Fruit fly (Drosophila melanogaster) whole organism, adult: ENCODE results near the gene CG43273.

Experiments used
- CG11617 ChIP-seq: fragments of 200-800 bp; sonication (Bioruptor generic); optimal IDR thresholded peaks from 2 replicates; lab custom pipeline; 2017; ENCODE audit warnings: mild to moderate bottlenecking, missing biosample characterization, missing genetic modification reagents, missing genetic modification characterization
- CG12768 ChIP-seq: fragments of 200-800 bp; sonication (Bioruptor generic); optimal IDR thresholded peaks from 2 replicates; lab custom pipeline; 2017; ENCODE audit warnings: missing biosample characterization, missing genetic modification characterization, mild to moderate bottlenecking, moderate library complexity, missing genetic modification reagents
- CG14711 ChIP-seq: fragments of 200-800 bp; sonication (Bioruptor generic); optimal IDR thresholded peaks from 2 replicates; lab custom pipeline; 2018; ENCODE audit warnings: missing biosample characterization, mild to moderate bottlenecking, missing genetic modification characterization, moderate library complexity
- CG1620 ChIP-seq: fragments of 200-800 bp; sonication (Bioruptor generic); optimal IDR thresholded peaks from 2 replicates; lab custom pipeline; 2016; ENCODE audit warnings: missing biosample characterization, missing genetic modification characterization
- CG33017 ChIP-seq: fragments of 200-800 bp; sonication (Bioruptor generic); optimal IDR thresholded peaks from 2 replicates; lab custom pipeline; 2018; ENCODE audit warnings: missing biosample characterization, mild to moderate bottlenecking, missing genetic modification characterization, moderate library complexity
- CG5204 ChIP-seq: fragments of 200-800 bp; sonication (Bioruptor generic); optimal IDR thresholded peaks from 2 replicates; lab custom pipeline; 2016; ENCODE audit warnings: missing biosample characterization, missing genetic modification characterization
- CG7045 ChIP-seq: fragments of 200-800 bp; sonication (Bioruptor generic); optimal IDR thresholded peaks from 2 replicates; lab custom pipeline; 2017; ENCODE audit warnings: missing biosample characterization, mild to moderate bottlenecking, missing genetic modification characterization
- CG7101 ChIP-seq: fragments of 200-800 bp; sonication (Bioruptor generic); optimal IDR thresholded peaks from 2 replicates; lab custom pipeline; 2018; ENCODE audit warnings: missing biosample characterization, mild to moderate bottlenecking, missing genetic modification characterization, moderate library complexity
- Clk ChIP-seq: fragments of 200-800 bp; sonication (Bioruptor generic); optimal IDR thresholded peaks from 2 replicates; lab custom pipeline; 2017; ENCODE audit warnings: missing biosample characterization, missing genetic modification characterization
- Crg-1 ChIP-seq: fragments of 200-800 bp; sonication (Bioruptor generic); optimal IDR thresholded peaks from 2 replicates; lab custom pipeline; 2016; ENCODE audit warnings: missing biosample characterization, missing genetic modification characterization
- Hr96 ChIP-seq: fragments of 200-800 bp; sonication (Bioruptor generic); optimal IDR thresholded peaks from 2 replicates; lab custom pipeline; 2016; ENCODE audit warnings: missing biosample characterization, missing genetic modification characterization
- Mnt ChIP-seq: fragments of 200-800 bp; sonication (Bioruptor generic); optimal IDR thresholded peaks from 2 replicates; lab custom pipeline; 2016; ENCODE audit warnings: missing biosample characterization, mild to moderate bottlenecking, missing genetic modification characterization
- bab1 ChIP-seq: fragments of 200-800 bp; sonication (Bioruptor generic); optimal IDR thresholded peaks from 3 replicates; lab custom pipeline; 2019; ENCODE audit warnings: missing biosample characterization, mild to moderate bottlenecking, missing genetic modification characterization, moderate library complexity
- cic ChIP-seq: fragments of 200-800 bp; sonication (Bioruptor generic); optimal IDR thresholded peaks from 2 replicates; lab custom pipeline; 2017; ENCODE audit warnings: missing biosample characterization, mild to moderate bottlenecking, missing genetic modification characterization, moderate library complexity
- cnc ChIP-seq, 2 experiments: fragments of >200 bp; optimal IDR thresholded peaks; 2 replicates each; lab custom pipeline; 2017
- kay ChIP-seq: fragments of 200-800 bp; sonication (Bioruptor generic); peaks from one replicate; lab custom pipeline; 2016; ENCODE audit warnings: missing biosample characterization, missing genetic modification characterization, borderline replicate concordance
- ovo ChIP-seq: fragments of 200-800 bp; sonication (Bioruptor generic); optimal IDR thresholded peaks from 2 replicates; lab custom pipeline; 2016; ENCODE audit warnings: missing biosample characterization, missing genetic modification characterization
- pad ChIP-seq: fragments of 200-800 bp; sonication (Bioruptor generic); optimal IDR thresholded peaks from 3 replicates; lab custom pipeline; 2017; ENCODE audit warnings: missing biosample characterization, missing genetic modification characterization, mild to moderate bottlenecking, moderate library complexity, missing genetic modification reagents
- tj ChIP-seq: fragments of 200-800 bp; sonication (Bioruptor generic); optimal IDR thresholded peaks from 3 replicates; lab custom pipeline; 2017; ENCODE audit warnings: missing biosample characterization, mild to moderate bottlenecking, missing genetic modification characterization, moderate library complexity
- toe ChIP-seq: fragments of 200-800 bp; sonication (Bioruptor generic); optimal IDR thresholded peaks from 2 replicates; lab custom pipeline; 2016; ENCODE audit warnings: missing biosample characterization, missing genetic modification characterization

CG43273 gene

DNA sequence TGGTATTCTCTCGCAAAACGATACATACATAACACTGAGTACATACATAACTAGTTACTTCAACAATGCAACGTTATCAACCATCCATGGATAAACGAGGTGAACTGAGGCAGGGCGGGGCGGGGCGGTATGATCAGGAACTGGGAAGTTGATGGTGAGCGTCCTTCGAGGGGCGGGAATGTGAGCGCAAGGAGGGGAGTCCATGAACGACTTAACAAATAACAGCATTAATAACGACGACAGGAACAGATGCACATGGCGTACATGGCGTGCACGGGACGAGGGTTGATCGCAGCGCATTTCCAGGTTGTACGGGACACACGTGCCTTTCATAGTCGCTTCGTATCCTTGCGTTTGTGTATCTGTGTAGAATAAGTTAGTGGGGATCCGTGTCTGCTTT, 37.9 kb downstream of the CG43273 start:
- TF ChIP-seq CG1620 (GFP tag; lab: Kevin White, UChicago), result no peak
- TF ChIP-seq pad (GFP tag; lab: Kevin White, UChicago), result no peak
- TF ChIP-seq CG11617, result no peak
- no peak for TF ChIP-seq CG5204 (GFP tag; lab: Kevin White, UChicago)
- no peak for TF ChIP-seq CG7101 (tag; lab: Kevin White, UChicago)
- TF ChIP-seq Hr96 (GFP tag; lab: Kevin White, UChicago), result no peak
- no peak for TF ChIP-seq CG33017 (tag; lab: Kevin White, UChicago)
- no peak for TF ChIP-seq bab1 (GFP tag; lab: Kevin White, UChicago)
- TF ChIP-seq toe, result no peak
- no peak for TF ChIP-seq Clk
- no peak for TF ChIP-seq tj (GFP tag; lab: Kevin White, UChicago)
- TF ChIP-seq Crg-1, result no peak
- TF ChIP-seq Mnt (GFP tag; lab: Kevin White, UChicago), result no peak
- TF ChIP-seq cic (GFP tag; lab: Kevin White, UChicago), result no peak
- no peak for TF ChIP-seq CG7045

DNA sequence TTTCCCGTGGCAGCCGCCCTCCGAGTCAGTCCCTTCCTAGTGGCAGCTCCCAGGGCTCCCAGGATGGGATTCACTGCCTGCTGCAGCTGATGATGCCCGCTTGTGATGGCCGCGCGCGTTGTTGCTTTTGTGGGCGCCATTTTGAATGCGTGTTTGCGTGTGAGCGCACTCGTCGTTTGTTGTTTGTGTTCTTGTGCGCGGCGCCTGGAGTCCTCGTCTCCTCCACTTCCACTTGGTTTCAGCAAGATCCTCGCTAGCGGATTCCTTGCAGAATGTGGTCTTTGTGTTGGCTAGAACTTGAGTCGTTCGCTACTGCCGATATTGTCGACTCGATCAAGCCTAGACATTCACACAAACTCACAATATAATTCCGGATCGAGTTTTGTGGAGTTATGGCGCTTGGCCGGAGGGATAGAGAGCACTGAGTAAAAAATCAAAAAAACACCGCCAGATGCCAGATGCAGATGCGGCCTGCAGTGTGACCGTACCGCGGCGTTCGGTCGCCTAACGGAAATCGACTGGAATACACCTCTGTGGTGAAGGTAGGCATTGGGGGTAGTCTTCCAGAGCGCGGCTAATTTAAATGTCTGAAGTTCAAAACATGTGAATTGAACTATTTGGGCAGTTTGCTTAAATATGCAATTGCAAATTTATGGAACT, 40.4 kb downstream of the CG43273 start, which contains the start of gene CycB3:
TSS of gene CycB3 (minus strand) at position 428 of the 660 bp plus-strand sequence.
- TF ChIP-seq ovo (peak; percentile 57), bab1 (GFP tag; lab: Kevin White, UChicago) (peak; percentile 57), pad (GFP tag; lab: Kevin White, UChicago) (peak; percentile 32), CG7101 (tag; lab: Kevin White, UChicago) (peak; percentile 13), CG33017 (tag; lab: Kevin White, UChicago) (no peak)

DNA sequence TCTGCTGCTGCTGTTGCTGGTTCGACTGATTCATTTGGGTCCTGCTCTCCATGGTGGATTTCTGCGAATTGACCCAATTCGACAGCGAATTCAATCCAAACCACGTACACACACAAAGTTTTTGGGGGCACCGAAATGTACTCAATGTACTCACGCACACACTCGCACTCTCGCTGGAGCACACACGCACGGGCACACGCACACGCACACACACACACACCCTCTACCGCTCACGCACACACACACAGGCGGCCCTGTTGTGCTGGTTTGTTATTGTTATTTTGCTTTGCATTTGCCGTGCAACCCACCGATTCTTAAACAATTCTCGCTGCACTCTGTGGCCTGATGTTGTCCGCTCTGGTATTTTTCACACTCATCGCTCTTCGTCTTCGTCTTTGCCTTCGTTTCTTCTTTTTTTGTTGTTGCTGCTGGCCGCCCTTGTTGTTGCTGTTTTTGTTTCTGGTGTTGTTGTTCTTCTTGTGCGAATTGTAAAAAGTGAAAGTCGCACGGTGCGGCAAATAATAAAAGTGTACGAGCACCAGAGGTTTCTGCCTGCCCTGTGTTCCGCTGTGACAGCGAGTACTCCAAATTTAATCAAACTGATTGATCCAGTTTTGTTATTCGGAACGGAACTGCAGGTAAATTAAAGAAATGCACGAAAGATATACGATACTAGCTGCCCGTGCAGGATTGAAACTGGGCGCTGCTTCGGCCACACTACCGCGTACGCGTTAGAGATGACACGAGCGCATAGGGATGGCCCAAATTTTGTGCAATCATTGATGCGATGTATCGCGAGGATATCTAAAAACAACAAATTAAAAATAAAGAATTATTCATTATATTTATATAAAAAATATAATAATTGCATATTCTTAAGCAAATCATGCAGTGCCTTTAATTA, 46.1 kb downstream of the CG43273 start, which contains the start of gene CG3744:
TSS of gene CG3744 (minus strand) at position 716 of the 904 bp plus-strand sequence.
- TF ChIP-seq tj (GFP tag; lab: Kevin White, UChicago) (peak; percentile 34), kay (GFP tag; lab: Kevin White, UChicago) (no peak), Hr96 (GFP tag; lab: Kevin White, UChicago) (peak; percentile 50), bab1 (GFP tag; lab: Kevin White, UChicago) (peak; percentile 80), Clk (peak; percentile 82), Mnt (GFP tag; lab: Kevin White, UChicago) (no peak), CG7101 (tag; lab: Kevin White, UChicago) (peak; percentile 83), CG14711 (tag; lab: Kevin White, UChicago) (peak; percentile 70), cnc (optimal IDR thresholded peaks at IDR 0.05; lab: Kevin White, UChicago) (no peak), ovo (peak; percentile 84), pad (GFP tag; lab: Kevin White, UChicago) (peak; percentile 67), CG1620 (GFP tag; lab: Kevin White, UChicago) (peak; percentile 80), Crg-1 (peak; percentile 79), CG7045 (peak; percentile 87), CG11617 (peak; percentile 81), CG12768 (GFP tag; lab: Kevin White, UChicago) (peak; percentile 85), CG5204 (GFP tag; lab: Kevin White, UChicago) (peak; percentile 72), toe (peak; percentile 84), cic (GFP tag; lab: Kevin White, UChicago) (peak; percentile 50), CG33017 (tag; lab: Kevin White, UChicago) (peak; percentile 82)

DNA sequence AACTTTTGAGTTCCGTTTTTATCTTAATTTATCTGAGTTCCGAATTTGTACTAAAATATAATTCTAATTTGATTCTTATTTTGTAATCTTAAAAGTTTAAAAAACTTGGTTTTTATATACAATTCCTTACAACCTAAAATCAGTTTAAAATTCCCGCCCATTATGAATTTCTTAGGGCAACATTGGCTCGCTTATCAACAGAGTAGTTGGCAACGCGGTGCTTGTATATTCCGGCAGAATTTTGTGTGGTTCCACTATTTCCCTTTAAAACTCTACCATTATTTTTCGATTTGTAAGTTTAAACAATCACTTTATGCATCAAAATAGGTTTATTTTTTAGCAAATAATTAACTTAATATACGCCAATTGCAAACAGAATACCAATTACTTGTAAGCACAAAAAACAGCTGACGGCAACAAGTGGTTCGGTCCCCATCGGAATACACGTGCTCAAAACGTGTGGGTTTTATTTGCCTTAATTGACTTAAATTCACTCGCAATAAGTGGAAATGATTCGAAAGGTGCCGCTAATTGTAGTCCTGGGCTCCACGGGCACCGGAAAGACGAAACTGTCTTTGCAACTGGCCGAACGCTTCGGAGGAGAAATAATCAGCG, 46.8 kb downstream of the CG43273 start, which contains the start of the genes CG11089 and CG31381:
TSS of gene CG11089 (plus strand) at position 203 of the 615 bp plus-strand sequence.
TSS of gene CG31381 (plus strand) at position 203 of the 615 bp plus-strand sequence.
- TF ChIP-seq CG7101 (tag; lab: Kevin White, UChicago) (no peak), ovo (no peak), Crg-1 (no peak), toe (no peak), pad (GFP tag; lab: Kevin White, UChicago) (no peak), tj (GFP tag; lab: Kevin White, UChicago) (peak; percentile 46), CG33017 (tag; lab: Kevin White, UChicago) (no peak), bab1 (GFP tag; lab: Kevin White, UChicago) (no peak), CG12768 (GFP tag; lab: Kevin White, UChicago) (no peak), Clk (no peak), Mnt (GFP tag; lab: Kevin White, UChicago) (peak; percentile 80)

DNA sequence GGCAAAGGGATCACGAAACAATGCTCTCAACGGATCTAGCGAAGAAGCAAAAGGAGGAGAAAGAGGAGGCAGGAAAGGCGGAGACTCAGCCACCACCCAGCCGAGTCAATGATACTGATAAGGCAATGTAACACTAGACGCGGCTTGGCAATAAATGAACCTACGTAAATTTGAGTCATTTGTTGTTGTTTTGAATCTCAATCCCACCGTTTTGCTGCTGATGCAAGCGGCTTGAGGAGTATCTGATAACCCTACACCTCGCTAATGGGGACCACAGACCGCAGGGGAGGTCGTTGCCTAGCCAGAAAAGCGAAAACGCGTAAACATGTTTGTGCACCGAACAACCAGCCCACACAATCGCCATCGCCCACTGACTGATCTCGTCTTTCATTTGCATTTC, 48.6 kb downstream of the CG43273 start:
- TF ChIP-seq tj (GFP tag; lab: Kevin White, UChicago), result peak; percentile 90
- TF ChIP-seq Hr96 (GFP tag; lab: Kevin White, UChicago), result no peak
- TF ChIP-seq CG33017 (tag; lab: Kevin White, UChicago), result no peak
